Worm (Caenorhabditis elegans) whole organism, mixed stage, embryonic: Measurements from ENCODE around the gene clec-67.
"Not testable (repeated sequence)": the region's sequence is repeated elsewhere in the genome, so short reads cannot be mapped to it uniquely, and the experiment has no call there.

Source experiments
- blmp-1 ChIP-seq: fragments of 150-350 bp; optimal IDR thresholded peaks from 2 replicates; lab custom pipeline; 2014; ENCODE audit warnings: missing biosample characterization, missing genetic modification characterization
- ceh-43 ChIP-seq: fragments of 200-800 bp; sonication (Bioruptor generic); optimal IDR thresholded peaks from 2 replicates; lab custom pipeline; 2018; ENCODE audit warnings: mild to moderate bottlenecking, missing genetic modification characterization, moderate library complexity, missing compliant biosample characterization
- cnd-1 ChIP-seq: fragments of 200-800 bp; sonication (Bioruptor generic); optimal IDR thresholded peaks from 2 replicates; lab custom pipeline; 2018; ENCODE audit warnings: mild to moderate bottlenecking, missing genetic modification characterization, missing compliant biosample characterization
- flh-1 ChIP-seq: fragments of 200-800 bp; sonication (Bioruptor generic); optimal IDR thresholded peaks from 2 replicates; lab custom pipeline; 2018; ENCODE audit warnings: mild to moderate bottlenecking, missing genetic modification characterization, moderate library complexity, missing compliant biosample characterization
- ham-2 ChIP-seq: fragments of 200-800 bp; sonication (Bioruptor generic); optimal IDR thresholded peaks from 2 replicates; lab custom pipeline; 2018; ENCODE audit warnings: mild to moderate bottlenecking, missing genetic modification characterization, missing compliant biosample characterization
- lin-13 ChIP-seq: fragments of 150-350 bp; optimal IDR thresholded peaks from 2 replicates; lab custom pipeline; 2014; ENCODE audit warnings: missing biosample characterization, missing genetic modification characterization
- lsy-2 ChIP-seq: fragments of 150-350 bp; optimal IDR thresholded peaks from 2 replicates; lab custom pipeline; 2014; ENCODE audit warnings: missing biosample characterization, missing genetic modification characterization
- nhr-12 ChIP-seq: fragments of 150-350 bp; optimal IDR thresholded peaks from 2 replicates; lab custom pipeline; 2014; ENCODE audit warnings: missing biosample characterization, missing genetic modification characterization
- nhr-237 ChIP-seq: fragments of 150-350 bp; optimal IDR thresholded peaks from 2 replicates; lab custom pipeline; 2014; ENCODE audit warnings: missing biosample characterization, missing genetic modification characterization
- nhr-28 ChIP-seq: fragments of 150-350 bp; optimal IDR thresholded peaks from 2 replicates; lab custom pipeline; 2014; ENCODE audit warnings: missing biosample characterization, missing genetic modification characterization
- snpc-4 ChIP-seq: fragments of 150-350 bp; optimal IDR thresholded peaks from 2 replicates; lab custom pipeline; 2014; ENCODE audit warnings: missing biosample characterization, missing genetic modification characterization
- tbx-8 ChIP-seq: fragments of 200-800 bp; sonication (Bioruptor generic); optimal IDR thresholded peaks from 2 replicates; lab custom pipeline; 2018; ENCODE audit warnings: mild to moderate bottlenecking, missing genetic modification characterization, moderate library complexity, missing compliant biosample characterization
- unc-62 ChIP-seq: fragments of 150-350 bp; optimal IDR thresholded peaks from 2 replicates; lab custom pipeline; 2014; ENCODE audit warnings: missing biosample characterization, missing genetic modification reagents, missing genetic modification characterization

ce11 chrIV:3932408-3932807 is 10.4 kb downstream of the clec-67 start, which contains the start of gene clec-70:
- TF ChIP-seq lsy-2 (tag; lab: Kevin White, UChicago); blmp-1; cnd-1 (tag; lab: Kevin White, UChicago); nhr-12 (tag; lab: Kevin White, UChicago); tbx-8 (GFP tag; lab: Kevin White, UChicago); unc-62 (GFP tag; lab: Kevin White, UChicago); lin-13 (tag; lab: Kevin White, UChicago); ceh-43 (GFP tag; lab: Kevin White, UChicago); nhr-237 (tag; lab: Kevin White, UChicago); snpc-4 (tag; lab: Kevin White, UChicago); ham-2 (GFP tag; lab: Kevin White, UChicago); flh-1 (GFP tag; lab: Kevin White, UChicago); nhr-28 (tag; lab: Kevin White, UChicago): not testable (repeated sequence)
